Worm (Caenorhabditis elegans) whole organism, L4 larva: ENCODE data around the gene T22B3.3.

Experiments
- mdl-1 ChIP-seq, 2 experiments: fragments of 150-350 bp in 1 of 2; sonication (generic microtip) in 1 of 2; optimal IDR thresholded peaks; 2 replicates each; lab custom pipeline; 2014 to 2017; ENCODE audit warnings: missing biosample characterization in 2 of 2, missing genetic modification characterization in 2 of 2
- nhr-237 ChIP-seq: sonication (generic microtip); optimal IDR thresholded peaks from 2 replicates; lab custom pipeline; 2017; ENCODE audit warnings: missing biosample characterization, missing genetic modification characterization
- unc-130 ChIP-seq: sonication (generic microtip); optimal IDR thresholded peaks from 2 replicates; lab custom pipeline; 2016; ENCODE audit warnings: missing genetic modification reagents, missing genetic modification characterization, missing compliant biosample characterization
- unc-62 ChIP-seq, 3 experiments: fragments of 150-350 bp in 1 of 3; sonication (generic microtip); optimal IDR thresholded peaks in 2 of 3; peaks in 1 of 3; 1 replicate in 1 of 3; 2 replicates in 2 of 3; lab custom pipeline; 2014 to 2017; ENCODE audit warnings: missing biosample characterization in 3 of 3, missing genetic modification characterization in 3 of 3, missing genetic modification reagents in 3 of 3, missing genotype in 1 of 3
- ztf-11 ChIP-seq: fragments of 150-350 bp; optimal IDR thresholded peaks from 2 replicates; lab custom pipeline; 2014; ENCODE audit warnings: missing biosample characterization, missing genetic modification characterization

- no peak for TF ChIP-seq unc-130 (GFP tag; lab: Kevin White, UChicago)
- no peak for TF ChIP-seq nhr-237 (tag; lab: Kevin White, UChicago)
- TF ChIP-seq ztf-11, result no peak
- TF ChIP-seq unc-62 (GFP tag; optimal IDR thresholded peaks at IDR 0.05 in 1 of 2; lab: Kevin White, UChicago), result no peak
- TF ChIP-seq unc-62 (tag; optimal IDR thresholded peaks at IDR 0.05; lab: Kevin White, UChicago), result no peak
- no peak for TF ChIP-seq mdl-1 (tag; optimal IDR thresholded peaks at IDR 0.05; lab: Kevin White, UChicago)
These were observed 9.7 kb upstream of the T22B3.3 start for ce11 chrIV:11713289-11713688.
